Worm (Caenorhabditis elegans): ENCODE measurements around the gene josd-1.

Gene josd-1

ce11 chrIII:2874144-2874868, 37.9 kb downstream of the josd-1 start, which contains the start of gene klf-1:
Gene klf-1, plus strand, starts transcription at chrIII:2874818.
- TF ChIP-seq alr-1 (tag; optimal IDR thresholded peaks at IDR 0.05; ENCODE audit: borderline replicate concordance) (no peak), snu-23 (GFP tag; optimal IDR thresholded peaks at IDR 0.05) (no peak), pag-3 (tag; optimal IDR thresholded peaks at IDR 0.05; ENCODE audit: borderline replicate concordance, insufficient read depth) (no peak), fos-1 (tag; optimal IDR thresholded peaks at IDR 0.05) (no peak), zip-4 (GFP tag; optimal IDR thresholded peaks at IDR 0.05) (no peak), mab-9 (GFP tag; IDR thresholded peaks at IDR 0.05) (no peak), mep-1 (tag; optimal IDR thresholded peaks at IDR 0.05) (no peak), nhr-85 (tag) (peak; percentile 78), nhr-76 (tag; optimal IDR thresholded peaks at IDR 0.05) (no peak), lin-14 (GFP tag; optimal IDR thresholded peaks at IDR 0.05) (peak; percentile 36), nhr-11 (tag; optimal IDR thresholded peaks at IDR 0.05) (no peak), ztf-4 (tag; optimal IDR thresholded peaks at IDR 0.05) (no peak), ceh-88 (GFP tag; IDR thresholded peaks at IDR 0.05) (no peak), aha-1 (tag; optimal IDR thresholded peaks at IDR 0.05) (no peak), efl-1 (optimal IDR thresholded peaks at IDR 0.05) (no peak), efl-1 (GFP tag; optimal IDR thresholded peaks at IDR 0.05 in 1 of 2) (peak in 1 of 2 experiments; percentile 60), nhr-90 (tag; optimal IDR thresholded peaks at IDR 0.05; ENCODE audit: poor library complexity) (no peak), efl-3 (GFP tag; optimal IDR thresholded peaks at IDR 0.05) (no peak), mdl-1 (tag; optimal IDR thresholded peaks at IDR 0.05) (peak in 1 of 2 experiments; percentile 16), pax-3 (tag; optimal IDR thresholded peaks at IDR 0.05) (no peak), ceh-8 (GFP tag; optimal IDR thresholded peaks at IDR 0.05) (no peak), lir-3 (tag; optimal IDR thresholded peaks at IDR 0.05; ENCODE audit: poor library complexity) (no peak), nhr-12 (tag; optimal IDR thresholded peaks at IDR 0.05) (no peak), tbx-2 (tag; optimal IDR thresholded peaks at IDR 0.05) (no peak), irx-1 (tag; optimal IDR thresholded peaks at IDR 0.05) (no peak), ceh-82 (tag; optimal IDR thresholded peaks at IDR 0.05) (no peak), nhr-84 (tag; optimal IDR thresholded peaks at IDR 0.05) (no peak), nhr-19 (GFP tag; conservative IDR thresholded peaks at IDR 0.05) (no peak), aly-2 (tag; optimal IDR thresholded peaks at IDR 0.05) (no peak), blmp-1 (tag; optimal IDR thresholded peaks at IDR 0.05) (peak; percentile 63), ztf-11 (tag; optimal IDR thresholded peaks at IDR 0.05) (no peak), fkh-4 (tag; optimal IDR thresholded peaks at IDR 0.05; ENCODE audit: borderline replicate concordance) (no peak), Y116A8C.19 (tag; optimal IDR thresholded peaks at IDR 0.05; ENCODE audit: borderline replicate concordance) (no peak), vab-15 (tag; optimal IDR thresholded peaks at IDR 0.05) (no peak), dsc-1 (tag; optimal IDR thresholded peaks at IDR 0.05) (no peak), fkh-10 (GFP tag; optimal IDR thresholded peaks at IDR 0.05) (no peak), xbp-1 (tag; optimal IDR thresholded peaks at IDR 0.05) (no peak), tlp-1 (tag; optimal IDR thresholded peaks at IDR 0.05) (no peak), lin-13 (GFP tag; optimal IDR thresholded peaks at IDR 0.05) (no peak), egl-27 (tag; optimal IDR thresholded peaks at IDR 0.05) (no peak), lin-15B (tag; optimal IDR thresholded peaks at IDR 0.05) (no peak), elt-3 (tag; optimal IDR thresholded peaks at IDR 0.05) (peak in 1 of 6 experiments; percentile 3), unc-30 (tag; optimal IDR thresholded peaks at IDR 0.05) (no peak), hpl-2 (GFP tag; optimal IDR thresholded peaks at IDR 0.05) (no peak), elt-2 (tag; optimal IDR thresholded peaks at IDR 0.05) (peak; percentile 30), swsn-7 (tag; optimal IDR thresholded peaks at IDR 0.05) (no peak), lin-35 (GFP tag; optimal IDR thresholded peaks at IDR 0.05) (peak in 1 of 2 experiments; percentile 6), jun-1 (tag; optimal IDR thresholded peaks at IDR 0.05) (no peak), snpc-4 (tag; optimal IDR thresholded peaks at IDR 0.05) (no peak), nhr-47 (tag; optimal IDR thresholded peaks at IDR 0.05) (no peak), F16B12.6 (tag; optimal IDR thresholded peaks at IDR 0.05) (no peak), ama-1 (optimal IDR thresholded peaks at IDR 0.05) (no peak)
